Fruit fly (Drosophila melanogaster): ENCODE measurements around the gene CG15169.

CG15169 gene

DNA sequence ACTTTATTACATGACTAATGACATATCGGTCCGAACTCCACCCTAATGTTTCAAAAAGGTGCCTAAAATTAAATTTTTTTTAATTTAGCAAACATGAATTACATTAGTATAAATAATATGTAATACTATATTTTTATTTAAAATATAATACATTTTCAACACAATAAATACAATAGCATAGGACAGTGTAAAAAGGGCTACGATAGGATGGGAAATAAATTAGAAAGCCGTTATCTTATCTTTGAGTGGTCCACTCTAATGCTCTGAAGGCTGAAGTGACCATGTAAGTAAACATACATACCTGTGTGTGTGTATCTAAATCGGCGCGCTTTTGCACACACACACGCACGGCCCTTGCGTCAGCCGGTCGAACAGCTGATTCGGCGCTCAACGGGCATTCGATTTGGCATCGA, 12.1 kb downstream of the CG15169 start, which contains the start of gene CG31793 (continued):
- TF ChIP-seq CG11085 (GFP tag; IDR thresholded peaks at IDR 0.05) (peak; percentile 27; the same call in 1 of the 2 replicates), GATAe (GFP tag; conservative IDR thresholded peaks at IDR 0.05) (peak; percentile 76), CG32767 (GFP tag; IDR thresholded peaks at IDR 0.05) (peak; percentile 57), D19A (tag; optimal IDR thresholded peaks at IDR 0.05) (peak; percentile 62), CG9727 (GFP tag; optimal IDR thresholded peaks at IDR 0.05) (peak; percentile 51), CG13424 (tag; optimal IDR thresholded peaks at IDR 0.05) (peak; percentile 60), BtbVII (GFP tag; optimal IDR thresholded peaks at IDR 0.05) (peak; percentile 65), CG4820 (GFP tag; optimal IDR thresholded peaks at IDR 0.05) (no peak), bowl (GFP tag; IDR thresholded peaks at IDR 0.05) (no peak), nerfin-1 (tag; optimal IDR thresholded peaks at IDR 0.05) (peak; percentile 8), CG3995 (GFP tag; optimal IDR thresholded peaks at IDR 0.05) (no peak), zf30C (GFP tag; optimal IDR thresholded peaks at IDR 0.05) (no peak), CG9932 (GFP tag; IDR thresholded peaks at IDR 0.05) (peak; percentile 56), rib (GFP tag; IDR thresholded peaks at IDR 0.05) (peak; percentile 49; the same call in 1 of the 2 replicates), CG13894 (tag; optimal IDR thresholded peaks at IDR 0.05) (peak; percentile 72), CG10565 (GFP tag; optimal IDR thresholded peaks at IDR 0.05) (no peak), ftz-f1 (GFP tag; optimal IDR thresholded peaks at IDR 0.05) (peak; percentile 83), CG13287 (GFP tag; IDR thresholded peaks at IDR 0.05; ENCODE audit: partially characterized antibody) (peak; percentile 45; the same call in 1 of the 2 replicates), Tbp (GFP tag; optimal IDR thresholded peaks at IDR 0.05) (no peak), BEAF-32 (GFP tag; optimal IDR thresholded peaks at IDR 0.05) (no peak), unpg (GFP tag; optimal IDR thresholded peaks at IDR 0.05) (peak; percentile 70), CG12104 (GFP tag; optimal IDR thresholded peaks at IDR 0.05) (peak; percentile 10), dysf (GFP tag; IDR thresholded peaks at IDR 0.05) (peak; percentile 20; the same call in 1 of the 3 replicates), CG12744 (GFP tag; optimal IDR thresholded peaks at IDR 0.05) (no peak), tap (tag; optimal IDR thresholded peaks at IDR 0.05) (peak; percentile 2), gsb-n (tag; optimal IDR thresholded peaks at IDR 0.05) (no peak), slbo (GFP tag; IDR thresholded peaks at IDR 0.05) (peak; percentile 47; the same call in 1 of the 2 replicates), Hand (GFP tag; optimal IDR thresholded peaks at IDR 0.05) (peak; percentile 55), E2f2 (GFP tag; IDR thresholded peaks at IDR 0.05) (peak; percentile 48; the same call in 1 of the 2 replicates), B-H1 (GFP tag; IDR thresholded peaks at IDR 0.05) (no peak; the same call in 2 of the 3 replicates), PHDP (tag; optimal IDR thresholded peaks at IDR 0.05) (peak; percentile 75), CG34224 (GFP tag; IDR thresholded peaks at IDR 0.05; ENCODE audit: partially characterized antibody) (peak; percentile 52; the same call in 2 of the 3 replicates), usp (GFP tag; optimal IDR thresholded peaks at IDR 0.05) (no peak), CG15011 (GFP tag; optimal IDR thresholded peaks at IDR 0.05) (peak; percentile 5), crc (GFP tag; optimal IDR thresholded peaks at IDR 0.05) (no peak), CG7357 (GFP tag; IDR thresholded peaks at IDR 0.05) (no peak), lilli (GFP tag; optimal IDR thresholded peaks at IDR 0.05) (peak; percentile 25), Sox102F (GFP tag; optimal IDR thresholded peaks at IDR 0.05) (peak; percentile 58), CG3847 (GFP tag; IDR thresholded peaks at IDR 0.05) (0 out of 2 replicates have a peak, but pooled peaks have one; percentile 12), yki (optimal IDR thresholded peaks at IDR 0.05) (no peak), ap (GFP tag; IDR thresholded peaks at IDR 0.05) (no peak), CG16779 (GFP tag; IDR thresholded peaks at IDR 0.05) (peak; percentile 3; the same call in 1 of the 2 replicates), CG8388 (GFP tag; optimal IDR thresholded peaks at IDR 0.05) (peak; percentile 36), CG34422 (GFP tag; IDR thresholded peaks at IDR 0.05) (peak; percentile 42; the same call in 1 of the 3 replicates), CG17829 (tag; optimal IDR thresholded peaks at IDR 0.05) (peak; percentile 46), chinmo (GFP tag; IDR thresholded peaks at IDR 0.05; ENCODE audit: partially characterized antibody) (peak; percentile 65; the same call in 2 of the 4 replicates), hbn (GFP tag; IDR thresholded peaks at IDR 0.05; ENCODE audit: partially characterized antibody) (no peak), CG30403 (GFP tag; optimal IDR thresholded peaks at IDR 0.05) (peak; percentile 50), sug (tag; optimal IDR thresholded peaks at IDR 0.05) (peak; percentile 68), phol (tag; optimal IDR thresholded peaks at IDR 0.05) (peak; percentile 46), CG30020 (tag; optimal IDR thresholded peaks at IDR 0.05) (peak; percentile 4)

Measured in whole organism, embryonic.